Fruit fly (Drosophila melanogaster) whole organism, embryonic: ENCODE results near the gene Rad60.

ENCODE experiments used
- Adf1 ChIP-seq: fragments of 200-800 bp; sonication (Bioruptor generic); IDR thresholded peaks from 2 replicates; pipeline ENCODE4 v1.3.6; 2022; ENCODE audit warnings: missing biosample characterization, missing genetic modification characterization
- Antp ChIP-seq: fragments of 200-800 bp; sonication (Bioruptor generic); optimal IDR thresholded peaks from 3 replicates; lab custom pipeline; 2016; ENCODE audit warnings: missing biosample characterization, missing genetic modification characterization
- Atf6 ChIP-seq: fragments of 200-800 bp; sonication (Bioruptor generic); IDR thresholded peaks from 2 replicates; pipeline ENCODE4 v1.3.6; 2022; ENCODE audit warnings: missing biosample characterization, missing genetic modification characterization
- BEAF-32 ChIP-seq: fragments of 200-800 bp; sonication (Bioruptor generic); optimal IDR thresholded peaks from 3 replicates; lab custom pipeline; 2017; ENCODE audit warnings: missing biosample characterization, missing genetic modification characterization, mild to moderate bottlenecking, moderate library complexity, missing genetic modification reagents
- CG10543 ChIP-seq: fragments of 200-800 bp; sonication (Bioruptor generic); optimal IDR thresholded peaks from 3 replicates; lab custom pipeline; 2017; ENCODE audit warnings: missing biosample characterization, mild to moderate bottlenecking, missing genetic modification characterization, moderate library complexity
- CG13123 ChIP-seq: fragments of 200-800 bp; sonication (Bioruptor generic); optimal IDR thresholded peaks from 2 replicates; lab custom pipeline; 2016; ENCODE audit warnings: missing biosample characterization, missing genetic modification characterization
- CG13424 ChIP-seq: fragments of 200-800 bp; sonication (Bioruptor generic); optimal IDR thresholded peaks from 2 replicates; lab custom pipeline; 2019; ENCODE audit warnings: missing biosample characterization, mild to moderate bottlenecking, missing genetic modification characterization, moderate library complexity
- CG15011 ChIP-seq: fragments of 200-800 bp; sonication (Bioruptor generic); optimal IDR thresholded peaks from 3 replicates; lab custom pipeline; 2018; ENCODE audit warnings: missing biosample characterization, mild to moderate bottlenecking, missing genetic modification characterization
- CG15479 ChIP-seq: fragments of 200-800 bp; sonication (Bioruptor generic); optimal IDR thresholded peaks from 3 replicates; lab custom pipeline; 2019; ENCODE audit warnings: missing biosample characterization, mild to moderate bottlenecking, missing genetic modification characterization, moderate library complexity
- CG1602 ChIP-seq: fragments of 200-800 bp; sonication (Bioruptor generic); optimal IDR thresholded peaks from 3 replicates; lab custom pipeline; 2016; ENCODE audit warnings: missing biosample characterization, missing genetic modification characterization
- CG1647 ChIP-seq: fragments of 200-800 bp; sonication (Bioruptor generic); optimal IDR thresholded peaks from 3 replicates; lab custom pipeline; 2016; ENCODE audit warnings: missing biosample characterization, missing genetic modification characterization
- CG17186 ChIP-seq: fragments of 200-800 bp; sonication (Bioruptor generic); optimal IDR thresholded peaks from 3 replicates; lab custom pipeline; 2017; ENCODE audit warnings: missing biosample characterization, missing genetic modification reagents, missing genetic modification characterization
- CG31224 ChIP-seq: fragments of 200-800 bp; sonication (Bioruptor generic); IDR thresholded peaks from 2 replicates; pipeline ENCODE4 v1.3.6; 2022; ENCODE audit warnings: missing biosample characterization, missing genetic modification characterization
- CG4360 ChIP-seq: fragments of 200-800 bp; sonication (Bioruptor generic); IDR thresholded peaks from 2 replicates; pipeline ENCODE4 v1.3.6; 2022; ENCODE audit warnings: missing biosample characterization, missing genetic modification characterization
- CG4854 ChIP-seq: fragments of 200-800 bp; sonication (Bioruptor generic); optimal IDR thresholded peaks from 2 replicates; lab custom pipeline; 2016; ENCODE audit warnings: missing biosample characterization, missing genetic modification characterization, inconsistent platforms
- CG7271 ChIP-seq: fragments of 200-800 bp; sonication (Bioruptor generic); optimal IDR thresholded peaks from 2 replicates; lab custom pipeline; 2018; ENCODE audit warnings: missing biosample characterization, mild to moderate bottlenecking, missing genetic modification characterization, moderate library complexity
- CG7963 ChIP-seq: fragments of 200-800 bp; sonication (Bioruptor generic); IDR thresholded peaks from 3 replicates; pipeline ENCODE4 v1.3.6; 2022; ENCODE audit warnings: missing biosample characterization, missing genetic modification characterization; ENCODE audit not compliant: partially characterized antibody
- CG8478 ChIP-seq: fragments of >200 bp; optimal IDR thresholded peaks from 2 replicates; lab custom pipeline; 2018
- CG8765 ChIP-seq: fragments of 200-800 bp; sonication (Bioruptor generic); IDR thresholded peaks from 2 replicates; pipeline ENCODE4 v1.3.6; 2022; ENCODE audit warnings: missing biosample characterization, missing genetic modification characterization
- CG9609 ChIP-seq: fragments of 200-800 bp; sonication (Bioruptor generic); optimal IDR thresholded peaks from 3 replicates; lab custom pipeline; 2016; ENCODE audit warnings: missing biosample characterization, missing genetic modification characterization
- CHES-1-like ChIP-seq: fragments of 200-800 bp; sonication (Bioruptor generic); optimal IDR thresholded peaks from 2 replicates; lab custom pipeline; 2016; ENCODE audit warnings: missing biosample characterization, missing genetic modification characterization
- Chrac-16 ChIP-seq: fragments of 200-800 bp; sonication (Bioruptor generic); optimal IDR thresholded peaks from 3 replicates; lab custom pipeline; 2016; ENCODE audit warnings: missing biosample characterization, missing genetic modification characterization
- Deaf1 ChIP-seq: fragments of 200-800 bp; optimal IDR thresholded peaks from 3 replicates; lab custom pipeline; 2019; ENCODE audit warnings: missing biosample characterization, mild to moderate bottlenecking, missing genetic modification characterization, moderate library complexity
- Drgx ChIP-seq: fragments of 200-800 bp; sonication (Bioruptor generic); IDR thresholded peaks from 2 replicates; pipeline ENCODE4 v1.3.6; 2022; ENCODE audit warnings: missing biosample characterization, missing genetic modification characterization
- Elba2 ChIP-seq: fragments of 200-800 bp; sonication (Bioruptor generic); optimal IDR thresholded peaks from 3 replicates; lab custom pipeline; 2016; ENCODE audit warnings: missing biosample characterization, missing genetic modification characterization
- Fer2 ChIP-seq: fragments of 200-800 bp; sonication (Bioruptor generic); optimal IDR thresholded peaks from 2 replicates; lab custom pipeline; 2018; ENCODE audit warnings: missing biosample characterization, mild to moderate bottlenecking, missing genetic modification characterization, moderate library complexity
- Hmr ChIP-seq: fragments of 200-800 bp; sonication (Bioruptor generic); optimal IDR thresholded peaks from 3 replicates; lab custom pipeline; 2017; ENCODE audit warnings: mild to moderate bottlenecking, missing biosample characterization, missing genetic modification reagents, missing genetic modification characterization
- Lhr ChIP-seq: fragments of 200-800 bp; sonication (Bioruptor generic); optimal IDR thresholded peaks from 3 replicates; lab custom pipeline; 2017; ENCODE audit warnings: mild to moderate bottlenecking, missing biosample characterization, missing genetic modification reagents, missing genetic modification characterization
- Mad ChIP-seq: fragments of 200-800 bp; sonication (Bioruptor generic); optimal IDR thresholded peaks from 2 replicates; lab custom pipeline; 2016; ENCODE audit warnings: missing biosample characterization, missing genetic modification characterization
- NfI ChIP-seq: fragments of 200-800 bp; sonication (Bioruptor generic); optimal IDR thresholded peaks from 3 replicates; lab custom pipeline; 2018; ENCODE audit warnings: missing biosample characterization, mild to moderate bottlenecking, missing genetic modification characterization, moderate library complexity
- Ravus ChIP-seq: fragments of 200-800 bp; sonication (Bioruptor generic); IDR thresholded peaks from 2 replicates; pipeline ENCODE4 v1.3.6; 2022; ENCODE audit warnings: missing biosample characterization, missing genetic modification characterization
- Sry-β ChIP-seq: fragments of 200-800 bp; sonication (Bioruptor generic); optimal IDR thresholded peaks from 2 replicates; lab custom pipeline; 2018; ENCODE audit warnings: missing biosample characterization, mild to moderate bottlenecking, missing genetic modification characterization, moderate library complexity
- Taf1 ChIP-seq: fragments of 200-800 bp; sonication (Bioruptor generic); IDR thresholded peaks from 2 replicates; pipeline ENCODE4 v1.3.6; 2022; ENCODE audit warnings: missing biosample characterization, missing genetic modification characterization
- Xrp1 ChIP-seq: fragments of 200-800 bp; sonication (Bioruptor generic); IDR thresholded peaks from 2 replicates; pipeline ENCODE4 v1.3.6; 2022; ENCODE audit warnings: missing biosample characterization, missing genetic modification characterization
- ara ChIP-seq: fragments of 200-800 bp; sonication (Bioruptor generic); IDR thresholded peaks from 2 replicates; pipeline ENCODE4 v1.3.6; 2022; ENCODE audit warnings: missing biosample characterization, missing genetic modification characterization
- danr ChIP-seq: fragments of 200-800 bp; sonication (Bioruptor generic); IDR thresholded peaks from 2 replicates; pipeline ENCODE4 v1.3.6; 2022; ENCODE audit warnings: missing biosample characterization, missing genetic modification characterization
- dimm ChIP-seq: fragments of 200-800 bp; sonication (Bioruptor generic); IDR thresholded peaks from 2 replicates; pipeline ENCODE4 v1.3.6; 2022; ENCODE audit warnings: missing biosample characterization, missing genetic modification characterization
- disco-r ChIP-seq: fragments of 200-800 bp; sonication (Bioruptor generic); optimal IDR thresholded peaks from 2 replicates; lab custom pipeline; 2016; ENCODE audit warnings: missing biosample characterization, missing genetic modification characterization
- ewg ChIP-seq: fragments of 200-800 bp; sonication (Bioruptor generic); optimal IDR thresholded peaks from 3 replicates; lab custom pipeline; 2017; ENCODE audit warnings: mild to moderate bottlenecking, missing biosample characterization, missing genetic modification reagents, missing genetic modification characterization
- fd96Cb ChIP-seq: fragments of 200-800 bp; sonication (Bioruptor generic); optimal IDR thresholded peaks from 2 replicates; lab custom pipeline; 2018; ENCODE audit warnings: missing biosample characterization, mild to moderate bottlenecking, missing genetic modification characterization, moderate library complexity
- grau ChIP-seq: fragments of 200-800 bp; optimal IDR thresholded peaks from 3 replicates; lab custom pipeline; 2019; ENCODE audit warnings: missing biosample characterization, mild to moderate bottlenecking, missing genetic modification characterization, moderate library complexity
- gsb-n ChIP-seq: fragments of 200-800 bp; sonication (Bioruptor generic); optimal IDR thresholded peaks from 3 replicates; lab custom pipeline; 2018; ENCODE audit warnings: missing biosample characterization, mild to moderate bottlenecking, missing genetic modification characterization
- nom ChIP-seq: fragments of 200-800 bp; sonication (Bioruptor generic); optimal IDR thresholded peaks from 2 replicates; lab custom pipeline; 2017; ENCODE audit warnings: missing biosample characterization, missing genetic modification characterization, mild to moderate bottlenecking, moderate library complexity, missing genetic modification reagents
- psq ChIP-seq: fragments of 200-800 bp; sonication (Bioruptor generic); optimal IDR thresholded peaks from 2 replicates; lab custom pipeline; 2017; ENCODE audit warnings: missing biosample characterization, missing genetic modification characterization
- pum ChIP-seq: fragments of 200-800 bp; sonication (Bioruptor generic); optimal IDR thresholded peaks from 2 replicates; lab custom pipeline; 2016; ENCODE audit warnings: missing biosample characterization, missing genetic modification characterization
- ro ChIP-seq: fragments of 200-800 bp; sonication (Bioruptor generic); IDR thresholded peaks from 2 replicates; pipeline ENCODE4 v1.3.6; 2022; ENCODE audit warnings: missing biosample characterization, missing genetic modification characterization
- sc ChIP-seq, 3 experiments: fragments of >200 bp in 2 of 3; fragments of 200-800 bp in 1 of 3; sonication (Bioruptor generic) in 1 of 3; optimal IDR thresholded peaks; 2 replicates in 2 of 3; 3 replicates in 1 of 3; lab custom pipeline; 2017; ENCODE audit warnings: mild to moderate bottlenecking in 1 of 3, missing biosample characterization in 1 of 3, missing genetic modification characterization in 1 of 3, missing genetic modification reagents in 1 of 3
- sd ChIP-seq: fragments of 200-800 bp; sonication (Bioruptor generic); optimal IDR thresholded peaks from 3 replicates; lab custom pipeline; 2018; ENCODE audit warnings: missing biosample characterization, mild to moderate bottlenecking, missing genetic modification characterization, moderate library complexity
- unc-4 ChIP-seq: fragments of 200-800 bp; sonication (Bioruptor generic); IDR thresholded peaks from 2 replicates; pipeline ENCODE4 v1.3.6; 2022; ENCODE audit warnings: missing biosample characterization, missing genetic modification characterization; ENCODE audit not compliant: partially characterized antibody
- yki ChIP-seq: fragments of >200 bp; optimal IDR thresholded peaks from 3 replicates; lab custom pipeline; 2018

Rad60 gene

DNA sequence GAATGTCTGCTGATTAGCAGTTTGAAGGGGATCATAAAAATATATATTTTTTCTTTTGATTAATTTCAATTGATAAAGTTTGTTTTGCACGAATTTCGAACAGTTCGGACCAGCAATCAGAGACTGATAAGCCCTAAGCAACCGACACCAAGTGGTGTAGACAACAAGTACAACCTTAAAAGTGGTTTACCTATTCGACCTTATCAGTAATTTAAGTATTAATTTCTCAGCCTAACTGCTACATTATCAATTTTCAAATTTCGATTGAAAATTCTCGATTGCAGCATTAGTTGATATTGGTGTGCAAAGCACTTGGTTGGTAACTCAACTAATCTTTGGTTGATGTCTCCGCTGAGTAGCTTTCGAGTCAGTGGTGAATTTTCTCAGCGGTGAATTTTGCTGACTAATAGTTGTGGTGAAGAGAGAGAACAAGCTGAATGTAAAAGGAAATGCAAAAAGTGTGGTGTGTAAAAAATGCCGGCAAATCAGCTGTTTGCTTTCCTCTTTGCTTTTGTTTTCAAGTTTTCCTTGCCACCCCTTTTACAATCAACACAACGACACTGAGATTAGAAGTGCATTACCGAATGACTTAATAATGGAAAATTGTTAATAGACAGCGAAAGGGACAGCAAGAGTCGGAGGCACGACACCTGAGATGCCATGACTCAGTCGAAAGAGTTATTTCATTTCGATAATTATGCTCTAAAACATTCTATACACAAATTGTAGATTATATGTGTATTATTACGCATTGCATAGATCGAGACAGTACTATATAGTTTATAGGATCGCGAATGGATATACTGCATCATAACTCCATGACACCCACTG, 36.5 kb downstream of the Rad60 start (continued):
- no peak for TF ChIP-seq ewg
- no peak for TF ChIP-seq NfI (GFP tag; lab: Kevin White, UChicago)
- no peak for TF ChIP-seq CG9609
- no peak for TF ChIP-seq CG13424
- TF ChIP-seq Ravus (GFP tag; lab: Robert Waterston, UW) = no peak
- no peak for TF ChIP-seq pum
- TF ChIP-seq Lhr (GFP tag; lab: Kevin White, UChicago) = peak; percentile 74
- TF ChIP-seq CG15011 (GFP tag; lab: Kevin White, UChicago) = no peak
- TF ChIP-seq CG8765 (GFP tag; lab: Robert Waterston, UW) = no peak
- TF ChIP-seq CG7271 (tag; lab: Kevin White, UChicago) = no peak
- TF ChIP-seq Antp (GFP tag; lab: Kevin White, UChicago) = no peak
- TF ChIP-seq sd = peak; percentile 81
- peak; percentile 15 for TF ChIP-seq grau (tag; lab: Kevin White, UChicago)
- TF ChIP-seq CG1647 (GFP tag; lab: Kevin White, UChicago) = no peak
- peak; percentile 73 for TF ChIP-seq Hmr (GFP tag; lab: Kevin White, UChicago)
- peak; percentile 46 for TF ChIP-seq CG10543 (GFP tag; lab: Kevin White, UChicago)
- no peak for TF ChIP-seq gsb-n
- no peak for TF ChIP-seq danr
- no peak for TF ChIP-seq sc (optimal IDR thresholded peaks at IDR 0.05; lab: Kevin White, UChicago)
- no peak for TF ChIP-seq sc (GFP tag; optimal IDR thresholded peaks at IDR 0.05; lab: Kevin White, UChicago)
- TF ChIP-seq CG31224 (GFP tag; lab: Robert Waterston, UW) = no peak
- no peak for TF ChIP-seq CG1602 (GFP tag; lab: Kevin White, UChicago)
- TF ChIP-seq disco-r (GFP tag; lab: Kevin White, UChicago) = no peak
- no peak for TF ChIP-seq Chrac-16
- TF ChIP-seq ro (GFP tag; lab: Robert Waterston, UW) = no peak
- peak; percentile 54; the same call in 1 of the 2 replicates for TF ChIP-seq unc-4 (GFP tag; lab: Robert Waterston, UW)
- no peak for TF ChIP-seq CG4360 (GFP tag; lab: Robert Waterston, UW)
- no peak for TF ChIP-seq Deaf1 (tag; lab: Kevin White, UChicago)
- no peak for TF ChIP-seq ara (GFP tag; lab: Robert Waterston, UW)
- no peak for TF ChIP-seq Sry-β (GFP tag; lab: Kevin White, UChicago)
- TF ChIP-seq Xrp1 = no peak
- no peak for TF ChIP-seq Taf1 (GFP tag; lab: Robert Waterston, UW)
- no peak for TF ChIP-seq dimm (GFP tag; lab: Robert Waterston, UW)
- TF ChIP-seq CG15479 (GFP tag; lab: Kevin White, UChicago) = no peak
- no peak for TF ChIP-seq CG7963
- no peak for TF ChIP-seq CHES-1-like
- TF ChIP-seq Adf1 (GFP tag; lab: Robert Waterston, UW) = no peak
- TF ChIP-seq fd96Cb (tag; lab: Kevin White, UChicago) = no peak
- no peak for TF ChIP-seq Atf6 (GFP tag; lab: Robert Waterston, UW)
- TF ChIP-seq CG17186 (GFP tag; lab: Kevin White, UChicago) = no peak
- TF ChIP-seq Elba2 (GFP tag; lab: Kevin White, UChicago) = no peak
- no peak for TF ChIP-seq Fer2 (tag; lab: Kevin White, UChicago)
- TF ChIP-seq nom (GFP tag; lab: Kevin White, UChicago) = peak; percentile 41
- no peak for TF ChIP-seq CG4854 (GFP tag; lab: Kevin White, UChicago)
- TF ChIP-seq CG13123 (GFP tag; lab: Kevin White, UChicago) = no peak
- TF ChIP-seq yki = no peak
- peak; percentile 35 for TF ChIP-seq BEAF-32 (GFP tag; lab: Kevin White, UChicago)
- TF ChIP-seq Mad (GFP tag; lab: Kevin White, UChicago) = no peak
- TF ChIP-seq CG8478 = no peak
- TF ChIP-seq psq (GFP tag; lab: Kevin White, UChicago) = peak; percentile 24
- no peak for TF ChIP-seq Drgx (GFP tag; lab: Robert Waterston, UW)
